Worm (Caenorhabditis elegans): ENCODE measurements around the gene R02D5.10.

- no peak for TF ChIP-seq klf-2 (GFP tag; conservative IDR thresholded peaks at IDR 0.05)
- TF ChIP-seq cog-1 (tag; optimal IDR thresholded peaks at IDR 0.05): no peak
- no peak for TF ChIP-seq T22C8.4 (GFP tag; IDR thresholded peaks at IDR 0.05)
- TF ChIP-seq flt-1 (GFP tag; IDR thresholded peaks at IDR 0.05): no peak
- TF ChIP-seq ztf-29 (GFP tag; IDR thresholded peaks at IDR 0.05): no peak
- no peak for TF ChIP-seq ztf-23 (GFP tag; IDR thresholded peaks at IDR 0.05)
- no peak for TF ChIP-seq ref-1 (GFP tag; conservative IDR thresholded peaks at IDR 0.05)
- no peak for TF ChIP-seq med-1 (GFP tag; optimal IDR thresholded peaks at IDR 0.05; ENCODE audit: insufficient read depth)
Measured at ce11 chrV:14468931-14469330, 13.2 kb upstream of the R02D5.10 start, which contains the start of gene clec-57.

Data from whole organism, midembryonic.